Worm (Caenorhabditis elegans): ENCODE data around the gene E01G4.6.

- no peak for TF ChIP-seq elt-3 (tag; optimal IDR thresholded peaks at IDR 0.05)
- no peak for TF ChIP-seq nhr-237 (tag; optimal IDR thresholded peaks at IDR 0.05)
- TF ChIP-seq blmp-1 (tag; optimal IDR thresholded peaks at IDR 0.05) = no peak
- no peak for TF ChIP-seq ceh-83 (GFP tag; optimal IDR thresholded peaks at IDR 0.05)
- no peak for TF ChIP-seq bed-3 (GFP tag; optimal IDR thresholded peaks at IDR 0.05)
- no peak for TF ChIP-seq ztf-11 (tag; optimal IDR thresholded peaks at IDR 0.05)
- TF ChIP-seq snpc-4 (tag; optimal IDR thresholded peaks at IDR 0.05) = no peak
- no peak for TF ChIP-seq elt-1 (tag; optimal IDR thresholded peaks at IDR 0.05; ENCODE audit: borderline replicate concordance, insufficient read depth)
Measured at ce11 chrII:13492948-13493347, 10.7 kb downstream of the E01G4.6 start, which contains the start of gene F45H10.2.
